Worm (Caenorhabditis elegans) whole organism, late embryonic: ENCODE measurements around the gene enri-2.

ENCODE experiments used
- Y22D7AL.16 ChIP-seq: sonication (generic microtip); optimal IDR thresholded peaks from 2 replicates; lab custom pipeline; 2016; ENCODE audit warnings: missing genetic modification characterization, missing compliant biosample characterization
- nhr-232 ChIP-seq: sonication (generic microtip); optimal IDR thresholded peaks from 2 replicates; lab custom pipeline; 2016; ENCODE audit warnings: missing genetic modification characterization, missing compliant biosample characterization

DNA sequence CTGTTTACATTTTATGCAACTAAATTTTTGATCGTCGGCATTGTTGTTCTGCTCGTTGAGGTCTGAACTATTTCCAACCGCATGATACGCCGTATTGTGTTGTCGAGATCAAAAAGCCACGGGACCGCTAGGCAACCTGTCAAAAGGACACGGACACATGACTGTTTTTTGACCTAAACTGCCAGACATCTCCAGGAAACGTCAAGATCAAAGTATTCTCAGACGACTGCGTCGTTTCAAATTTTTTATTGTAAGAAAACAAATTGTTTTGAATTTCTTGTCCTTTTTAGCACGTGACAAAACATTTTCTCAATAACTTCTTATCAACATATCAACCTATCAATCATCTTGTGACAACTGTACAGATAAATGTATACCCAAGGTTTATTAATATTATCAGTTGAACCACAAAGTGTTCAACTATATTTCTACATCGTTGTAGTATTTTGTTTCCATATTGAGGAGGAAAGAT, 43.5 kb upstream of the enri-2 start:
- TF ChIP-seq nhr-232 (tag; lab: Kevin White, UChicago): no peak
- TF ChIP-seq Y22D7AL.16: no peak
